Worm (Caenorhabditis elegans) whole organism, L4 larva: ENCODE data around the gene T26G10.5.

ENCODE experiments used
- R02D3.7 ChIP-seq: fragments of 150-350 bp; sonication (generic microtip); optimal IDR thresholded peaks from 3 replicates; lab custom pipeline; 2014; ENCODE audit warnings: missing biosample characterization, missing genetic modification characterization
- ZK337.2 ChIP-seq: fragments of 200-800 bp; sonication (Bioruptor generic); IDR thresholded peaks from 2 replicates; pipeline ENCODE4 v1.3.6; 2022; ENCODE audit warnings: missing genetic modification reagents, missing genetic modification characterization, missing compliant biosample characterization
- cey-2 ChIP-seq: sonication (generic microtip); optimal IDR thresholded peaks from 3 replicates; lab custom pipeline; 2017; ENCODE audit warnings: missing genetic modification characterization, mild to moderate bottlenecking, missing compliant biosample characterization, antibody characterized with exemption, borderline replicate concordance; ENCODE audit not compliant: insufficient read depth
- dmd-6 ChIP-seq: fragments of 200-800 bp; sonication (Bioruptor generic); IDR thresholded peaks from 2 replicates; pipeline ENCODE4 v1.3.6; 2022; ENCODE audit warnings: missing genetic modification reagents, missing genetic modification characterization, missing compliant biosample characterization
- egl-27 ChIP-seq: sonication (generic microtip); optimal IDR thresholded peaks from 3 replicates; lab custom pipeline; 2017; ENCODE audit warnings: missing biosample characterization, missing genetic modification reagents, missing genetic modification characterization
- fos-1 ChIP-seq: fragments of 150-350 bp; optimal IDR thresholded peaks from 2 replicates; lab custom pipeline; 2014; ENCODE audit warnings: missing biosample characterization, missing genetic modification characterization
- mdl-1 ChIP-seq, 2 experiments: fragments of 150-350 bp in 1 of 2; sonication (generic microtip) in 1 of 2; optimal IDR thresholded peaks; 2 replicates each; lab custom pipeline; 2014 to 2017; ENCODE audit warnings: missing biosample characterization in 2 of 2, missing genetic modification characterization in 2 of 2
- nhr-237 ChIP-seq: sonication (generic microtip); optimal IDR thresholded peaks from 2 replicates; lab custom pipeline; 2017; ENCODE audit warnings: missing biosample characterization, missing genetic modification characterization
- skn-1 ChIP-seq: fragments of 150-350 bp; optimal IDR thresholded peaks from 2 replicates; lab custom pipeline; 2014; ENCODE audit warnings: missing biosample characterization, missing genetic modification characterization
- snpc-4 ChIP-seq: fragments of 150-350 bp; optimal IDR thresholded peaks from 2 replicates; lab custom pipeline; 2014; ENCODE audit warnings: missing biosample characterization, missing genetic modification characterization
- unc-130 ChIP-seq: sonication (generic microtip); optimal IDR thresholded peaks from 2 replicates; lab custom pipeline; 2016; ENCODE audit warnings: missing genetic modification reagents, missing genetic modification characterization, missing compliant biosample characterization
- unc-39 ChIP-seq: sonication (generic microtip); optimal IDR thresholded peaks from 2 replicates; lab custom pipeline; 2017; ENCODE audit warnings: missing biosample characterization, missing genetic modification characterization
- zag-1 ChIP-seq: fragments of 150-350 bp; optimal IDR thresholded peaks from 2 replicates; lab custom pipeline; 2014; ENCODE audit warnings: missing biosample characterization, missing genetic modification characterization

- TF ChIP-seq cey-2, result no peak
- TF ChIP-seq unc-130 (GFP tag; lab: Kevin White, UChicago), result no peak
- no peak for TF ChIP-seq ZK337.2 (GFP tag; lab: Robert Waterston, UW)
- TF ChIP-seq dmd-6 (GFP tag; lab: Robert Waterston, UW), result no peak
- TF ChIP-seq R02D3.7 (tag; lab: Kevin White, UChicago), result no peak
- no peak for TF ChIP-seq egl-27 (tag; lab: Kevin White, UChicago)
- TF ChIP-seq skn-1 (tag; lab: Kevin White, UChicago), result no peak
- no peak for TF ChIP-seq fos-1 (tag; lab: Kevin White, UChicago)
- TF ChIP-seq snpc-4 (tag; lab: Kevin White, UChicago), result no peak
- TF ChIP-seq zag-1 (tag; lab: Kevin White, UChicago), result no peak
- no peak for TF ChIP-seq mdl-1 (tag; optimal IDR thresholded peaks at IDR 0.05; lab: Kevin White, UChicago)
- no peak for TF ChIP-seq nhr-237 (tag; lab: Kevin White, UChicago)
- no peak for TF ChIP-seq unc-39 (tag; lab: Kevin White, UChicago)
These were observed 16.6 kb upstream of the T26G10.5 start for ce11 chrIII:9442846-9443245.
